Fruit fly (Drosophila melanogaster): ENCODE data around the gene Hph.
A peak's percentile ranks its signal among the peaks of the same experiment; 100 is the strongest.

Hph gene

DNA sequence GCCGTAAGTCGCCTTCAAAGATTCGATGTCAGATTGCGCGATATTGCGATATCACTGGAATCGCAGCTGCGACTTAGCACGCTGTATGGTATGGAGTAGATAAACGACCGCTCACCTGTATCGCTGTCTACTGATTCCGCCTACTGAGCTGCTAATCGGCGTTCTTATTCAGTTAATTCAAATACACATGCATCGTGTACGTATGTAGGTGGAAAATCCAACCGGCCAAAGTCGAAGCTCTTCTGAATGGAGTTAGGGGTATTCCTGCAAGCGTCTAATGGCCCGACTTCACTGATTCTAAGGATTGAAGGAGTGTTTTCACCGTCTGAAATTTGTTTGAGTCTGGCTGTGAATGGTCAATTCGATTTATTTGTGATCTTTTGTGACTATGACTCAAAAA lies 33.7 kb upstream of the Hph start, which contains the start of gene CG2604:
Gene CG2604 (minus strand): TSS at position 231 of the 400 bp plus-strand sequence.
- peak; percentile 61 for TF ChIP-seq CG17801 (GFP tag; optimal IDR thresholded peaks at IDR 0.05; ENCODE audit: partially characterized antibody)

DNA sequence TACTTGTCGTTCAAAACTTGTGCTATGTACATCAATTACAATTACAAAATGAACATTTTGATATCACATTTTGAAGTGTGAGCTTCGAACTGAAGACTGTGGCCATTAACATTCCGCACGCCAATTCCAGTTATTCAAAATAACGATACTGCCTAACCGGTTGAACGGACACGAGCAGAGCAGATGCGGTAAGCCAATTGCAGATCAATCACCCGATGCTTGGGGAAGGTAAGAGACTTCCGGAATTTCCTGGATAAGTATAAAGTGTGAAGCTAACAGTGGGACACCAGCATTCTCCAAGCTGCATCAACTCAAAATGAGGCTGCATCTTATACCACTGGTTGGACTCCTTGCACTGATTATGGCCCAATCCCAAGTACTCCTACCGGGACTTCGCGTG lies 33.0 kb upstream of the Hph start, which contains the start of gene CG14664:
Gene CG14664 (plus strand): TSS at position 301 of the 400 bp plus-strand sequence.
- TF ChIP-seq CG17801 (GFP tag; optimal IDR thresholded peaks at IDR 0.05; ENCODE audit: partially characterized antibody), result no peak

DNA sequence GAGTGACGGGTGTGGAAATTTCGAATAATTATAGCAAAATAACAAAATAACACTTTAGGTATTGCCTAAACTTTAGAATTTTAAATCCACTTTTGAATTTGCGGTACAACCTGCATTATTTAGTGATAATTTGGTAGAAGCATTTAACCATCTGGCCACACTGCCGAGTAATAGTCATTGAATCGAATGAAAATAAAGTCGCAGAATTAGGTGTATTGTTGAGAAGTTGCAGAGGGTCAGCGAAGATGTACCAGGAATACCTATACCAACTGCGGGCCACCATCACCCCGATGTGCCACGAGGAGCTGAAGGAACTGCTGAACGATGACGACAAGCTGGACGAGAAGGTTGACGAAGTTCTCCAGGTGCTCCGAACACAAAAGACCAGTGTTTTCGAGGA lies 30.8 kb upstream of the Hph start, which contains the start of gene Vps37B:
Gene Vps37B (plus strand): TSS at position 134 of the 400 bp plus-strand sequence.
- peak; percentile 4 for TF ChIP-seq CG17801 (GFP tag; optimal IDR thresholded peaks at IDR 0.05; ENCODE audit: partially characterized antibody)

dm6 chr3R:5229458-5229857 lies 27.4 kb upstream of the Hph start:
- TF ChIP-seq CG17801 (GFP tag; optimal IDR thresholded peaks at IDR 0.05; ENCODE audit: partially characterized antibody), result no peak

dm6 chr3R:5231383-5232196 lies 25.2 kb upstream of the Hph start:
- no peak for TF ChIP-seq CG17801 (GFP tag; optimal IDR thresholded peaks at IDR 0.05; ENCODE audit: partially characterized antibody)

- TF ChIP-seq CG17801 (GFP tag; optimal IDR thresholded peaks at IDR 0.05; ENCODE audit: partially characterized antibody), result no peak
These were observed 24.6 kb upstream of the Hph start, which contains the start of the genes Kat60 and Mms19 for dm6 chr3R:5232197-5232607. Gene Kat60 (minus strand): TSS chr3R:5232209. Gene Mms19 (plus strand): TSS chr3R:5232543.

- TF ChIP-seq CG17801 (GFP tag; optimal IDR thresholded peaks at IDR 0.05; ENCODE audit: partially characterized antibody), result no peak
These were observed 19.6 kb upstream of the Hph start, which contains the start of gene rtp for dm6 chr3R:5237215-5237614. Gene rtp (minus strand): TSS chr3R:5237315.

dm6 chr3R:5240721-5241120 lies 16.1 kb upstream of the Hph start, which contains the start of gene CG33293:
Gene CG33293 (minus strand): TSS chr3R:5240735.
- TF ChIP-seq CG17801 (GFP tag; optimal IDR thresholded peaks at IDR 0.05; ENCODE audit: partially characterized antibody), result no peak

- TF ChIP-seq CG17801 (GFP tag; optimal IDR thresholded peaks at IDR 0.05; ENCODE audit: partially characterized antibody), result no peak
These were observed 9.9 kb upstream of the Hph start for dm6 chr3R:5246950-5247349.

- TF ChIP-seq CG17801 (GFP tag; optimal IDR thresholded peaks at IDR 0.05; ENCODE audit: partially characterized antibody), result no peak
These were observed 7.5 kb upstream of the Hph start for dm6 chr3R:5249308-5249707.

dm6 chr3R:5250530-5251242 lies 6.2 kb upstream of the Hph start:
- peak; percentile 50 for TF ChIP-seq CG17801 (GFP tag; optimal IDR thresholded peaks at IDR 0.05; ENCODE audit: partially characterized antibody)

DNA sequence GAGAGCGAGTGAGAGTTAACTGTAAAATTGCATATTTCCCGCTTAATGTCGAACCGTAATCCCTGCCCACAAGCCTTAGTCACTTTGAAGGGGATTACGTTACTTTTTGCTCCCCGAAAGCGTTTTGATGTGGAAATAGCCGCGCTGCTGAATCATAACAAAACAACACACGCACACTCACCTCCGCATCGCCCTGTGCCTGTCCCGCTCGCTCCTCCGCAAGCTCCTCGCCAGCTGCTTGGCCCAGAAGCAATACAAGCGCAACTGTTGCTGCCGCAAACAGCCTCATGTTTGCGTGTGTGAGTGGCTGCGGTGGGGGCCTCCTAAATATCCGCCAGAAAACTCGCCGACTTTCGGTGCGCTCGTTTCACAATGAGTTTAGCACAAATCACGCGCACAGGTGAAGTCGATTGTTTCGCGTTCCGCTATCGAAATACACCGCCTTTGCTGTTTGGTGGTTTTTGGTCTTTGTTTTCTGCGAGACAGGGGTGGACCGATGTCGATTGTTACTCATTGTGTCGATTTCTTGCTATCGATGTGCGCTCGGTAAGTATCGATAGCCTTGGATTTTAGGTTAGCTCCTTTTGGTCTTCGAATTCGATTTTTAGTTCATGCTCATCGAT lies 5.5 kb upstream of the Hph start, which contains the start of gene CtsF:
Gene CtsF (minus strand): TSS at position 503 of the 623 bp plus-strand sequence.
- TF ChIP-seq CG17801 (GFP tag; optimal IDR thresholded peaks at IDR 0.05; ENCODE audit: partially characterized antibody), result peak; percentile 77

- TF ChIP-seq CG17801 (GFP tag; optimal IDR thresholded peaks at IDR 0.05; ENCODE audit: partially characterized antibody), result no peak
These were observed 4.0 kb upstream of the Hph start, which contains the start of gene CG1113 for dm6 chr3R:5252853-5253252. Gene CG1113 (plus strand): TSS chr3R:5253153.

DNA sequence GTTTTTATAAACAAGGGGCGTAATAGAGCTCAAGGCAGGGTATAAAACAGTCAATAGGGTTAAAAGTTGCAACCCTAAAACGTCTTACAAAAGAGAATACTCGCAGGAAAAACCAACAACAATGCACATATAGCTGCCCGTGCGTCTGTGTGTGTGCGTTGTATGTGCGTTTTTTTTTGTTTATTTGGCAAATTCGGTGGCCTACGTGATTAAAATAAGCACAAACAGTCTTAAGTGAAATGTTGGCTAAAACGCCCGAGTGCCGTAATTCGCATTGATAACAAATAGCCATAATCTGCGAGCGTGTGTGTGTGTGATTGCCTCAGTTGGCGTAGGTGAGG lies 280 bp downstream of the Hph start:
- no peak for TF ChIP-seq CG17801 (GFP tag; optimal IDR thresholded peaks at IDR 0.05; ENCODE audit: partially characterized antibody)

DNA sequence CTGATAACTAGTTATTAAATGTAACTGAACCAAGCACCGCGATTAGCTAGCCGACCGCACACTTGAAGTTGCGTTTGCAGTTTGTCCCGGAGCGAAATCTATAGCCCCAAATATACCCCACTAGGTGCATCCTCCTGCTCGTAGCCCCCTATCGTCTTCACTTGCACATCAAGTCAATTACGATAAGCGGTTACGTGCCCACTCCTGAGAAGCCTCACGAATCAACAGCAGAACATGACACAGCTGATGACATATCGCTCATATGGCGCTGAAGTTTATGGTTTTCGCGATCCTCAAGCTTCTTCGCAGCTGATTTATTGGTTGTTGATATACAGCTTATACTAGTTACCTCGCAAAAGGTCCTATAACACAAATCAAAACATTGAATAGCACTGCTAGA lies 4.4 kb downstream of the Hph start:
- TF ChIP-seq CG17801 (GFP tag; optimal IDR thresholded peaks at IDR 0.05; ENCODE audit: partially characterized antibody), result no peak
